Worm (Caenorhabditis elegans) whole organism, mixed stage, embryonic: ENCODE data around the gene map-2.

Experiments
- M03D4.4 ChIP-seq: sonication (generic microtip); optimal IDR thresholded peaks from 2 replicates; lab custom pipeline; 2017; ENCODE audit warnings: mild to moderate bottlenecking, missing genetic modification characterization, missing compliant biosample characterization
- ces-1 ChIP-seq: fragments of 150-350 bp; optimal IDR thresholded peaks from 2 replicates; lab custom pipeline; 2014; ENCODE audit warnings: missing biosample characterization, missing genetic modification reagents, missing genetic modification characterization
- cnd-1 ChIP-seq: fragments of 200-800 bp; sonication (Bioruptor generic); optimal IDR thresholded peaks from 2 replicates; lab custom pipeline; 2018; ENCODE audit warnings: mild to moderate bottlenecking, missing genetic modification characterization, missing compliant biosample characterization
- mab-5 ChIP-seq: fragments of 150-350 bp; optimal IDR thresholded peaks from 2 replicates; lab custom pipeline; 2014; ENCODE audit warnings: missing biosample characterization, missing genetic modification characterization
- mep-1 ChIP-seq: fragments of 150-350 bp; optimal IDR thresholded peaks from 2 replicates; lab custom pipeline; 2017; ENCODE audit warnings: missing biosample characterization, missing genetic modification reagents, missing genetic modification characterization, inconsistent platforms
- nhr-237 ChIP-seq: fragments of 150-350 bp; optimal IDR thresholded peaks from 2 replicates; lab custom pipeline; 2014; ENCODE audit warnings: missing biosample characterization, missing genetic modification characterization
- pha-4 ChIP-seq: fragments of 150-350 bp; optimal IDR thresholded peaks from 2 replicates; lab custom pipeline; 2018; ENCODE audit warnings: missing biosample characterization, missing genetic modification reagents, missing genetic modification characterization
- snpc-4 ChIP-seq: fragments of 150-350 bp; optimal IDR thresholded peaks from 2 replicates; lab custom pipeline; 2014; ENCODE audit warnings: missing biosample characterization, missing genetic modification characterization
- sptf-1 ChIP-seq: sonication (generic microtip); optimal IDR thresholded peaks from 2 replicates; lab custom pipeline; 2017; ENCODE audit warnings: mild to moderate bottlenecking, missing genetic modification characterization, moderate library complexity, missing compliant biosample characterization
- unc-62 ChIP-seq: fragments of 150-350 bp; optimal IDR thresholded peaks from 2 replicates; lab custom pipeline; 2014; ENCODE audit warnings: missing biosample characterization, missing genetic modification reagents, missing genetic modification characterization
- ztf-11 ChIP-seq: fragments of 150-350 bp; optimal IDR thresholded peaks from 2 replicates; lab custom pipeline; 2014; ENCODE audit warnings: missing biosample characterization, missing genetic modification characterization

DNA sequence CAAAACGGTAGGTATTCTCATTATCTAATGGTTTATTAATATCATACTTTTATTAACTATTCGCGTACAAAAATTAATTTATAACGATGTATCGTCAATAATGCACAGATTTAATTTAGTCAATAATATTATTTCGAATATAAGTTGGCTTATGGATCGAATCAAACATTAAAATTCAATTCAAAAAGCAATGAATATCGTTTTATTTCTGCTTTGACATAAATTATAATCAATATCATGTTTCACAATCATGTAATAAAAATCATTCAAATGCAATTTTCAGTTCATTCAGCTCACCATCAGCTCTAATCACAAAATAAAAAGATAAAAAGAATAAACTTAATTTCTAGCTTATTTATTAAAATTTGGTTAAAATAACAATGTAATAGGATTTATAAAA lies 26.0 kb downstream of the map-2 start, which contains the start of gene Y116A8A.6:
- TF ChIP-seq pha-4 (tag; lab: Kevin White, UChicago) (no peak), mep-1 (no peak), ztf-11 (tag; lab: Kevin White, UChicago) (no peak), mab-5 (tag; lab: Kevin White, UChicago) (no peak), unc-62 (GFP tag; lab: Kevin White, UChicago) (no peak), nhr-237 (no peak), snpc-4 (tag; lab: Kevin White, UChicago) (no peak), sptf-1 (tag; lab: Kevin White, UChicago) (no peak), cnd-1 (tag; lab: Kevin White, UChicago) (no peak), M03D4.4 (tag; lab: Kevin White, UChicago) (no peak), ces-1 (GFP tag; lab: Kevin White, UChicago) (no peak)
